Fruit fly (Drosophila melanogaster): ENCODE results near the gene CG5250.

The CG5250 gene

dm6 chr3R:19211778-19212177, 17.3 kb downstream of the CG5250 start, which contains the start of gene cry (continued):
- no peak for TF ChIP-seq CG10959 (GFP tag; IDR thresholded peaks at IDR 0.05)
- peak; percentile 55 for TF ChIP-seq CG15601 (tag; optimal IDR thresholded peaks at IDR 0.05)
- no peak for TF ChIP-seq Hey (tag; optimal IDR thresholded peaks at IDR 0.05)
- no peak for TF ChIP-seq CG12744 (GFP tag; optimal IDR thresholded peaks at IDR 0.05)
- TF ChIP-seq wor (GFP tag; IDR thresholded peaks at IDR 0.05), result peak; percentile 53
- TF ChIP-seq CG32767 (GFP tag; IDR thresholded peaks at IDR 0.05), result peak; percentile 26; the same call in 1 of the 2 replicates
- TF ChIP-seq CG30403 (GFP tag; optimal IDR thresholded peaks at IDR 0.05), result peak; percentile 60
- no peak for TF ChIP-seq ro (GFP tag; IDR thresholded peaks at IDR 0.05)
- no peak for TF ChIP-seq CG33557 (GFP tag; optimal IDR thresholded peaks at IDR 0.05)
- no peak for TF ChIP-seq disco-r (GFP tag; optimal IDR thresholded peaks at IDR 0.05)
- TF ChIP-seq lab (GFP tag; optimal IDR thresholded peaks at IDR 0.05), result peak; percentile 56
- TF ChIP-seq CG2199 (GFP tag; IDR thresholded peaks at IDR 0.05), result no peak
- no peak for TF ChIP-seq pb (GFP tag; optimal IDR thresholded peaks at IDR 0.05)
- no peak for TF ChIP-seq prd (optimal IDR thresholded peaks at IDR 0.05)
- TF ChIP-seq prd (GFP tag; IDR thresholded peaks at IDR 0.05), result no peak
- peak; percentile 34 for TF ChIP-seq CG3407 (GFP tag; optimal IDR thresholded peaks at IDR 0.05)
- TF ChIP-seq CG42726 (GFP tag; IDR thresholded peaks at IDR 0.05; ENCODE audit: partially characterized antibody), result no peak
- no peak for TF ChIP-seq CG6854 (GFP tag; optimal IDR thresholded peaks at IDR 0.05)
- TF ChIP-seq CG12155 (GFP tag; optimal IDR thresholded peaks at IDR 0.05), result peak; percentile 5
- no peak for TF ChIP-seq toy (GFP tag; IDR thresholded peaks at IDR 0.05)
- TF ChIP-seq Oli (tag; optimal IDR thresholded peaks at IDR 0.05), result peak; percentile 75
- TF ChIP-seq NFAT (GFP tag; IDR thresholded peaks at IDR 0.05), result no peak
- no peak for TF ChIP-seq CG32532 (GFP tag; IDR thresholded peaks at IDR 0.05)
- no peak for TF ChIP-seq jumu (GFP tag; optimal IDR thresholded peaks at IDR 0.05)
- no peak for TF ChIP-seq CG34376 (GFP tag; optimal IDR thresholded peaks at IDR 0.05)
- no peak for TF ChIP-seq vvl (GFP tag; IDR thresholded peaks at IDR 0.05)
- TF ChIP-seq GATAe (GFP tag; conservative IDR thresholded peaks at IDR 0.05), result no peak
- TF ChIP-seq pan (optimal IDR thresholded peaks at IDR 0.05), result no peak
- TF ChIP-seq pan (GFP tag; optimal IDR thresholded peaks at IDR 0.05 in 1 of 2, IDR thresholded peaks at IDR 0.05 in 1 of 2), result peak in 1 of 2 experiments; percentile 32
- TF ChIP-seq CG17328 (GFP tag; IDR thresholded peaks at IDR 0.05), result no peak
- TF ChIP-seq CHES-1-like (GFP tag; optimal IDR thresholded peaks at IDR 0.05), result no peak
- TF ChIP-seq CG4854 (GFP tag; optimal IDR thresholded peaks at IDR 0.05), result no peak
- TF ChIP-seq sob (GFP tag; IDR thresholded peaks at IDR 0.05), result no peak
- no peak for TF ChIP-seq Atf3 (GFP tag; optimal IDR thresholded peaks at IDR 0.05)
- no peak for TF ChIP-seq Opbp (GFP tag; IDR thresholded peaks at IDR 0.05; ENCODE audit: partially characterized antibody)
- TF ChIP-seq Fer2 (tag; optimal IDR thresholded peaks at IDR 0.05), result no peak
- TF ChIP-seq dimm (GFP tag; IDR thresholded peaks at IDR 0.05), result no peak
- TF ChIP-seq CG15514 (GFP tag; optimal IDR thresholded peaks at IDR 0.05), result no peak
- no peak for TF ChIP-seq CG7928 (GFP tag; optimal IDR thresholded peaks at IDR 0.05)
- TF ChIP-seq ind (GFP tag; optimal IDR thresholded peaks at IDR 0.05), result peak; percentile 34
- no peak for TF ChIP-seq h (optimal IDR thresholded peaks at IDR 0.05)
- no peak for TF ChIP-seq Dp (GFP tag; optimal IDR thresholded peaks at IDR 0.05)
- 0 out of 2 replicates have a peak, but pooled peaks have one; percentile 14 for TF ChIP-seq CG9215 (GFP tag; IDR thresholded peaks at IDR 0.05)
- TF ChIP-seq Doc3 (GFP tag; IDR thresholded peaks at IDR 0.05; ENCODE audit: partially characterized antibody), result no peak
- peak; percentile 80 for TF ChIP-seq CG7839 (tag; optimal IDR thresholded peaks at IDR 0.05)
- TF ChIP-seq lola (GFP tag; optimal IDR thresholded peaks at IDR 0.05), result peak in 1 of 3 experiments; percentile 78
- TF ChIP-seq Optix (GFP tag; IDR thresholded peaks at IDR 0.05), result no peak
- no peak for TF ChIP-seq corto (GFP tag; optimal IDR thresholded peaks at IDR 0.05)
- TF ChIP-seq CG8359 (GFP tag; optimal IDR thresholded peaks at IDR 0.05; ENCODE audit: borderline replicate concordance), result peak; percentile 2
- no peak for TF ChIP-seq CG3838 (GFP tag; optimal IDR thresholded peaks at IDR 0.05)
- no peak for TF ChIP-seq CG13624 (GFP tag; optimal IDR thresholded peaks at IDR 0.05)
- no peak for TF ChIP-seq CG7271 (tag; optimal IDR thresholded peaks at IDR 0.05)
